Worm (Caenorhabditis elegans): ENCODE data around the gene sdn-1.

ce11 chrX:10593756-10594376 is 732 bp upstream of the sdn-1 start:
- TF ChIP-seq klf-2 (GFP tag; conservative IDR thresholded peaks at IDR 0.05) (no peak), ztf-29 (GFP tag; IDR thresholded peaks at IDR 0.05) (no peak), flt-1 (GFP tag; IDR thresholded peaks at IDR 0.05) (no peak)

All from whole organism, midembryonic.